Worm (Caenorhabditis elegans) whole organism, L1 larva: Measurements from ENCODE around the gene pis-1.

ENCODE experiments used
- C04F5.9 ChIP-seq: sonication (generic microtip); optimal IDR thresholded peaks from 2 replicates; lab custom pipeline; 2016; ENCODE audit warnings: missing genetic modification characterization, missing compliant biosample characterization
- aly-2 ChIP-seq: fragments of 150-350 bp; optimal IDR thresholded peaks from 2 replicates; lab custom pipeline; 2014; ENCODE audit warnings: missing biosample characterization, missing genetic modification characterization
- blmp-1 ChIP-seq: fragments of 150-350 bp; optimal IDR thresholded peaks from 2 replicates; lab custom pipeline; 2014; ENCODE audit warnings: missing biosample characterization, missing genetic modification characterization
- elt-2 ChIP-seq: sonication (generic microtip); optimal IDR thresholded peaks from 2 replicates; lab custom pipeline; 2016; ENCODE audit warnings: missing genetic modification characterization, mild to moderate bottlenecking, inconsistent platforms, missing compliant biosample characterization, missing genetic modification reagents
- fkh-10 ChIP-seq: sonication (generic microtip); optimal IDR thresholded peaks from 2 replicates; lab custom pipeline; 2017; ENCODE audit warnings: missing biosample characterization, missing genetic modification reagents, missing genetic modification characterization
- lin-14 ChIP-seq: fragments of 200-800 bp; sonication (Bioruptor generic); optimal IDR thresholded peaks from 2 replicates; lab custom pipeline; 2018; ENCODE audit warnings: mild to moderate bottlenecking, missing genetic modification characterization, moderate library complexity, missing compliant biosample characterization
- mep-1 ChIP-seq: fragments of 150-350 bp; optimal IDR thresholded peaks from 2 replicates; lab custom pipeline; 2014; ENCODE audit warnings: missing biosample characterization, missing genetic modification characterization
- nhr-20 ChIP-seq: sonication (generic microtip); optimal IDR thresholded peaks from 2 replicates; lab custom pipeline; 2016; ENCODE audit warnings: mild to moderate bottlenecking, missing genetic modification characterization, missing compliant biosample characterization
- nhr-237 ChIP-seq: fragments of 150-350 bp; optimal IDR thresholded peaks from 2 replicates; lab custom pipeline; 2014; ENCODE audit warnings: missing biosample characterization, missing genetic modification characterization
- nhr-76 ChIP-seq: sonication (generic microtip); optimal IDR thresholded peaks from 2 replicates; lab custom pipeline; 2017; ENCODE audit warnings: missing biosample characterization, missing genetic modification characterization
- pqm-1 ChIP-seq: sonication (generic microtip); optimal IDR thresholded peaks from 3 replicates; lab custom pipeline; 2017; ENCODE audit warnings: missing biosample characterization, missing genetic modification characterization
- rnt-1 ChIP-seq: sonication (generic microtip); optimal IDR thresholded peaks from 2 replicates; lab custom pipeline; 2016; ENCODE audit warnings: mild to moderate bottlenecking, missing genetic modification characterization, moderate library complexity, missing compliant biosample characterization

ce11 chrIV:9766250-9766649, 30.1 kb downstream of the pis-1 start, which contains the start of gene ssp-36:
- no peak for TF ChIP-seq pqm-1
- TF ChIP-seq lin-14 (GFP tag; lab: Kevin White, UChicago) = no peak
- no peak for TF ChIP-seq nhr-76 (tag; lab: Kevin White, UChicago)
- TF ChIP-seq aly-2 (tag; lab: Kevin White, UChicago) = no peak
- no peak for TF ChIP-seq nhr-20 (tag; lab: Kevin White, UChicago)
- no peak for TF ChIP-seq fkh-10 (GFP tag; lab: Kevin White, UChicago)
- TF ChIP-seq blmp-1 (tag; lab: Kevin White, UChicago) = no peak
- no peak for TF ChIP-seq C04F5.9 (tag; lab: Kevin White, UChicago)
- no peak for TF ChIP-seq mep-1 (tag; lab: Kevin White, UChicago)
- no peak for TF ChIP-seq rnt-1 (tag; lab: Kevin White, UChicago)
- TF ChIP-seq nhr-237 (tag; lab: Kevin White, UChicago) = no peak
- no peak for TF ChIP-seq elt-2 (tag; lab: Kevin White, UChicago)
